Worm (Caenorhabditis elegans): ENCODE measurements around the gene T03G6.7.

Gene T03G6.7

DNA sequence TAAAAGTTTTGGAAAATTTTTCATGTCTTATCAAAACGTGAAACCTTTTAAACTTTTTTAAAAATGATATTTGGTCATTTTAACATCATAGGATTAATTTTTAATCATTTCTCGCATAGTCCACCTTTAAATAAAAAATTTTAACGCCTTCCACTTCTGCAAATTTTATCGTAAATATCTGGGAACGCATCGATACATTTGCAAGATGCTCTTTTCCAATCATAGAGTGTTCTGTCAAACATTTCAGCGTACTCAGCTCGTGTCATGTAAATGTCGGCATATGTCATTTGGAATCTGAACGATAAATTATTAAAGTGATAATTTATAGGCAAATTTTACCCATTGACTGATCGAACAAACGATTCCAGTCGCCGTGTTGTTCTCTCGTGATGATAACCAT, 33.9 kb upstream of the T03G6.7 start, which contains the start of gene F52H2.5:
Gene F52H2.5, minus strand, starts transcription at position 101 of the 400 bp plus-strand sequence.
- TF ChIP-seq egl-44 (GFP tag; IDR thresholded peaks at IDR 0.05), result no peak
- TF ChIP-seq dpff-1 (tag; optimal IDR thresholded peaks at IDR 0.05), result no peak
- no peak for TF ChIP-seq ZK185.1 (tag; optimal IDR thresholded peaks at IDR 0.05; ENCODE audit: poor library complexity, severe bottlenecking)
- no peak for TF ChIP-seq mes-4 (tag; optimal IDR thresholded peaks at IDR 0.05)
- TF ChIP-seq nhr-80 (tag; optimal IDR thresholded peaks at IDR 0.05), result no peak
- no peak for TF ChIP-seq mcd-1 (GFP tag; IDR thresholded peaks at IDR 0.05)
- no peak for TF ChIP-seq sptf-2 (GFP tag; optimal IDR thresholded peaks at IDR 0.05)
- TF ChIP-seq zim-3 (tag; optimal IDR thresholded peaks at IDR 0.05), result no peak
- TF ChIP-seq dpl-1 (GFP tag; optimal IDR thresholded peaks at IDR 0.05), result no peak
- no peak for TF ChIP-seq madf-3 (GFP tag; IDR thresholded peaks at IDR 0.05)

DNA sequence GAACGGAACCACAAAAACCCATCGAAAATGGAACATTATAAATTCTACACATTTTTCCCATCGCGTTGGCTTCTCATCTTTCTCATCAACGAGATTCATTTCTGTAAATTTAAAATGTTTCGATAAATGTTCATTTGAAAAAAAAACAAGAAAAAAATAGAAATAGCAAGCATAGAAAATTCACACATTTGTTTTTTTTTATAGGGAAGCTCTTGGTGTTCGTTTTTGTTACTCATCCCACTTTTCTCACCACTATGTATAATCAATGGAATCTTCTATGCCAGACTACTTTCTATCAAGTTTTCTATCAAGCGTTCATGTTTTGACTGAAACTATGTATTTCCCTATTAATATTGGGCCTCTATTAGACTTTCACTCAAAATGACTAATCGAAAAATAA, 29.8 kb upstream of the T03G6.7 start, which contains the start of gene dhcr-24:
Gene dhcr-24, minus strand, starts transcription at position 101 of the 400 bp plus-strand sequence.
- no peak for TF ChIP-seq somi-1 (GFP tag; optimal IDR thresholded peaks at IDR 0.05)
- TF ChIP-seq dox-1 (GFP tag; IDR thresholded peaks at IDR 0.05), result no peak
- no peak for TF ChIP-seq cebp-2 (GFP tag; IDR thresholded peaks at IDR 0.05)
- TF ChIP-seq mes-4 (tag; optimal IDR thresholded peaks at IDR 0.05), result no peak
- TF ChIP-seq unc-62 (GFP tag; optimal IDR thresholded peaks at IDR 0.05), result no peak
- no peak for TF ChIP-seq ama-1 (optimal IDR thresholded peaks at IDR 0.05)
- no peak for TF ChIP-seq ama-1 (GFP tag; optimal IDR thresholded peaks at IDR 0.05)

DNA sequence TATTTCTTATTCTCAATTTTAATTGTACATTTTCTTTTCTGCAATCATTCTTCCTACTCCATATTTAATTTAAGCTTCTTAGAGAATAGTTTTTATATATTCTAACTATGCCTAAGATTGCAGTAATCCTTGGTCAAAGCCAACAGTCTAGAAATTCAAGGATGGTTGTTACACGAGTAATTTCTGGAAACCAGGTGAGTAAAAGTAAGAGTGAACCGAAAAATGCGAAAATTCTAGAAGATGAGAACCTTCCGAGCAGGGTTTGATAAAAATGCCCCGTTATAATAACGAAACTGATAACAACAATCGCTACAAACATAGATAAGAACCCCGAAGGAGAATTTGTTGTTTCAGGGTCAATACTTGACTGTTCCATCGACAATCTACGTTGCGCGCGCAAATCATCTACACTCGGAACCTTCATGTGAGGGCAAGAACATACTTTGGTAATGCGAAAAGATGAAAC, 28.5 kb upstream of the T03G6.7 start, which contains the start of gene F52H2.15:
Gene F52H2.15, plus strand, starts transcription at position 51 of the 466 bp plus-strand sequence.
- TF ChIP-seq F49E8.2 (tag; optimal IDR thresholded peaks at IDR 0.05; ENCODE audit: insufficient read depth), result no peak
- TF ChIP-seq nhr-80 (tag; optimal IDR thresholded peaks at IDR 0.05), result peak; percentile 49
- no peak for TF ChIP-seq ccch-3 (GFP tag; optimal IDR thresholded peaks at IDR 0.05)
- no peak for TF ChIP-seq nfya-2 (GFP tag; IDR thresholded peaks at IDR 0.05)
- no peak for TF ChIP-seq atf-7 (tag; optimal IDR thresholded peaks at IDR 0.05)
- no peak for TF ChIP-seq attf-6 (GFP tag; IDR thresholded peaks at IDR 0.05)

DNA sequence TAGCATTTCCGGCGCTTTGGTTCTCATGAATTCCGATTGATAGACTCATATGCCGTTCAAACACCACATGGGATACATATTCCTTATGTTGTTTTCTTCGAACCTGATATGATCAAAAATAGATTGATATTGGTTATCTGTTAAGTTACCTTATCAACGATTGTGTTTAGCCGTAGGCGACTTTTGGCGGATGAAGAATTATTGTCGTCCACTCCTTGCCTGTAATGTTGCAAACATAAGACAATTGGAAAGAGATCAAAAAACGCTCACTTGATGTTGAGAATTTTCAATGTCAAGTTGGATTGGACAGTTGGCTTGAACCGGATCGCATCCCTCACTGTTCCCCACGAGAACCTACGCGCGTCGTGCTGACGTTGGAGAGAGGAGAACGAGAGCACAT, 26.1 kb upstream of the T03G6.7 start:
- no peak for TF ChIP-seq D2030.7 (GFP tag; IDR thresholded peaks at IDR 0.05)
- no peak for TF ChIP-seq egl-44 (GFP tag; IDR thresholded peaks at IDR 0.05)
- TF ChIP-seq hmg-1.2 (GFP tag; IDR thresholded peaks at IDR 0.05), result no peak
- no peak for TF ChIP-seq F22D6.2 (tag; optimal IDR thresholded peaks at IDR 0.05)
- TF ChIP-seq bed-2 (GFP tag; IDR thresholded peaks at IDR 0.05), result no peak
- no peak for TF ChIP-seq madf-3 (GFP tag; IDR thresholded peaks at IDR 0.05)
- no peak for TF ChIP-seq zim-3 (tag; optimal IDR thresholded peaks at IDR 0.05)
- no peak for TF ChIP-seq lsl-1 (GFP tag; optimal IDR thresholded peaks at IDR 0.05)
- TF ChIP-seq ets-4 (GFP tag; optimal IDR thresholded peaks at IDR 0.05), result no peak
- no peak for TF ChIP-seq K12H6.12 (tag; optimal IDR thresholded peaks at IDR 0.05)
- TF ChIP-seq gei-17 (GFP tag; optimal IDR thresholded peaks at IDR 0.05), result no peak
- TF ChIP-seq zfh-2 (GFP tag; conservative IDR thresholded peaks at IDR 0.05), result no peak
- no peak for TF ChIP-seq nhr-80 (tag; optimal IDR thresholded peaks at IDR 0.05)
- TF ChIP-seq ceh-79 (tag; optimal IDR thresholded peaks at IDR 0.05), result no peak
- no peak for TF ChIP-seq Y95B8A.8 (GFP tag; IDR thresholded peaks at IDR 0.05)

DNA sequence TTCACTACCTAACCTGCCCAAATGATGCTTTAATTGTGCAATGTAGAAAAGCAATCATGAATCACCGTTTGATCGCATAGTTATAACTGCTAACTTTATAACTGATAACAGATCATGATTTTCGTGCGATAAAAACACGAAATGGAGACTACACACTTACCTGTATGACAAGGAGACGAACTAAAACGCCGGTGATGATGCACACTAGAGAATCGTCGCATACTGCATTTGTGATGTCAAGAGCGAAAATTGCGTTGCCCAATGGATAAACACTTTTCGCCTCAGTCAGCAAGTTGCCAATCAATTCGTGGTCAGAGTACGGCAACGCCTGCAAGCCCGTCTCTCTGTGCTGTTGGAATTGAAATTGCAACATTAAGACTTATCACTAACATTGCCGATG, 24.8 kb upstream of the T03G6.7 start:
- TF ChIP-seq akir-1 (GFP tag; optimal IDR thresholded peaks at IDR 0.05) (peak; percentile 57), dpff-1 (tag; optimal IDR thresholded peaks at IDR 0.05) (no peak), egl-44 (GFP tag; IDR thresholded peaks at IDR 0.05) (no peak), hmg-1.2 (GFP tag; IDR thresholded peaks at IDR 0.05) (no peak), snpc-1.1 (tag; optimal IDR thresholded peaks at IDR 0.05; ENCODE audit: insufficient read depth) (no peak), ZK185.1 (tag; optimal IDR thresholded peaks at IDR 0.05; ENCODE audit: poor library complexity, severe bottlenecking) (peak; percentile 6), ceh-40 (GFP tag; IDR thresholded peaks at IDR 0.05) (no peak), madf-6 (GFP tag; IDR thresholded peaks at IDR 0.05) (no peak), F57A8.1 (GFP tag; optimal IDR thresholded peaks at IDR 0.05) (no peak), F37B4.10 (GFP tag; IDR thresholded peaks at IDR 0.05) (no peak), dpl-1 (GFP tag; optimal IDR thresholded peaks at IDR 0.05) (no peak), ztf-22 (GFP tag; optimal IDR thresholded peaks at IDR 0.05) (peak; percentile 73), madf-3 (GFP tag; IDR thresholded peaks at IDR 0.05) (no peak), nhr-90 (tag; optimal IDR thresholded peaks at IDR 0.05) (peak; percentile 42), lin-54 (GFP tag; optimal IDR thresholded peaks at IDR 0.05) (no peak), egl-18 (GFP tag; IDR thresholded peaks at IDR 0.05) (no peak), hsf-1 (GFP tag; IDR thresholded peaks at IDR 0.05) (no peak), dox-1 (GFP tag; IDR thresholded peaks at IDR 0.05) (peak; percentile 62)

All from whole organism, young adult.